Fruit fly (Drosophila melanogaster): ENCODE measurements around the gene CG10336.

Gene CG10336

dm6 chr2L:18656691-18657237 lies 32.6 kb upstream of the CG10336 start (continued):
- no peak for TF ChIP-seq MESR4 (GFP tag; optimal IDR thresholded peaks at IDR 0.05)
- TF ChIP-seq Hr78 (GFP tag; optimal IDR thresholded peaks at IDR 0.05): peak in 1 of 2 experiments; percentile 18
- TF ChIP-seq CG10565 (GFP tag; optimal IDR thresholded peaks at IDR 0.05): no peak
- no peak for TF ChIP-seq CG10462 (GFP tag; optimal IDR thresholded peaks at IDR 0.05)
- no peak for TF ChIP-seq Sox102F (GFP tag; optimal IDR thresholded peaks at IDR 0.05)
- TF ChIP-seq CG13296 (GFP tag; optimal IDR thresholded peaks at IDR 0.05): no peak

- 0 out of 3 replicates have a peak, but pooled peaks have one; percentile 26 for TF ChIP-seq CG7357 (GFP tag; IDR thresholded peaks at IDR 0.05)
- TF ChIP-seq Jarid2 (GFP tag; optimal IDR thresholded peaks at IDR 0.05): no peak
- no peak for TF ChIP-seq ttk (GFP tag; IDR thresholded peaks at IDR 0.05)
- no peak for TF ChIP-seq CG8290 (GFP tag; optimal IDR thresholded peaks at IDR 0.05)
- no peak for TF ChIP-seq CG8290 (tag; optimal IDR thresholded peaks at IDR 0.05)
- TF ChIP-seq ap (GFP tag; IDR thresholded peaks at IDR 0.05): no peak
- TF ChIP-seq nmo (GFP tag; optimal IDR thresholded peaks at IDR 0.05): peak; percentile 38
- TF ChIP-seq disco-r (GFP tag; optimal IDR thresholded peaks at IDR 0.05): no peak
- peak; percentile 5 for TF ChIP-seq Deaf1 (tag; optimal IDR thresholded peaks at IDR 0.05)
- TF ChIP-seq NK7.1 (GFP tag; optimal IDR thresholded peaks at IDR 0.05): no peak
- no peak for TF ChIP-seq Hand (GFP tag; optimal IDR thresholded peaks at IDR 0.05)
- TF ChIP-seq CG30403 (GFP tag; optimal IDR thresholded peaks at IDR 0.05): peak; percentile 34
- TF ChIP-seq ham (GFP tag; IDR thresholded peaks at IDR 0.05): no peak
- TF ChIP-seq Abd-B (GFP tag; optimal IDR thresholded peaks at IDR 0.05): peak; percentile 33
- peak; percentile 35 for TF ChIP-seq grau (tag; optimal IDR thresholded peaks at IDR 0.05)
- no peak for TF ChIP-seq Dbx (GFP tag; IDR thresholded peaks at IDR 0.05)
- TF ChIP-seq HmgZ (tag; optimal IDR thresholded peaks at IDR 0.05): no peak
- TF ChIP-seq CG31441 (GFP tag; IDR thresholded peaks at IDR 0.05): peak; percentile 52; the same call in 1 of the 2 replicates
- peak; percentile 70 for TF ChIP-seq dmrt99B (tag; optimal IDR thresholded peaks at IDR 0.05)
- peak; percentile 1 for TF ChIP-seq CG8924 (tag; optimal IDR thresholded peaks at IDR 0.05)
- no peak for TF ChIP-seq prd (optimal IDR thresholded peaks at IDR 0.05)
- no peak for TF ChIP-seq prd (GFP tag; IDR thresholded peaks at IDR 0.05)
- TF ChIP-seq CG32767 (GFP tag; IDR thresholded peaks at IDR 0.05): no peak
- TF ChIP-seq CG5245 (GFP tag; optimal IDR thresholded peaks at IDR 0.05): no peak
- peak; percentile 24 for TF ChIP-seq CG10267 (tag; optimal IDR thresholded peaks at IDR 0.05)
- no peak for TF ChIP-seq CG14014 (GFP tag; IDR thresholded peaks at IDR 0.05)
- no peak for TF ChIP-seq HLH4C (GFP tag; IDR thresholded peaks at IDR 0.05; ENCODE audit: partially characterized antibody)
- TF ChIP-seq fru (optimal IDR thresholded peaks at IDR 0.05): no peak
- TF ChIP-seq Mes4 (GFP tag; optimal IDR thresholded peaks at IDR 0.05): no peak
- no peak for TF ChIP-seq ind (GFP tag; optimal IDR thresholded peaks at IDR 0.05)
- no peak for TF ChIP-seq wor (GFP tag; IDR thresholded peaks at IDR 0.05)
- no peak for TF ChIP-seq sens-2 (GFP tag; IDR thresholded peaks at IDR 0.05)
- no peak for TF ChIP-seq unpg (GFP tag; optimal IDR thresholded peaks at IDR 0.05)
- no peak for TF ChIP-seq TFAM (GFP tag; optimal IDR thresholded peaks at IDR 0.05)
- no peak for TF ChIP-seq Bgb (GFP tag; IDR thresholded peaks at IDR 0.05; ENCODE audit: partially characterized antibody)
- no peak for TF ChIP-seq Rx (GFP tag; IDR thresholded peaks at IDR 0.05)
- TF ChIP-seq CG3065 (GFP tag; optimal IDR thresholded peaks at IDR 0.05): no peak
- TF ChIP-seq peb (GFP tag; IDR thresholded peaks at IDR 0.05): no peak
- TF ChIP-seq Sox100B (GFP tag; optimal IDR thresholded peaks at IDR 0.05): peak; percentile 36
- TF ChIP-seq Fer1 (GFP tag; optimal IDR thresholded peaks at IDR 0.05): peak; percentile 54
- TF ChIP-seq D19B (GFP tag; optimal IDR thresholded peaks at IDR 0.05): no peak
- no peak for TF ChIP-seq dati (GFP tag; IDR thresholded peaks at IDR 0.05)
- TF ChIP-seq CG15514 (GFP tag; optimal IDR thresholded peaks at IDR 0.05): no peak
- TF ChIP-seq slbo (GFP tag; IDR thresholded peaks at IDR 0.05): peak; percentile 41; the same call in 1 of the 2 replicates
- TF ChIP-seq dmrt11E (tag; optimal IDR thresholded peaks at IDR 0.05): no peak
Observed at dm6 chr2L:18658108-18658507, 31.2 kb upstream of the CG10336 start.
